Fruit fly (Drosophila melanogaster): ENCODE measurements around the gene AnxB11.

Gene AnxB11

DNA sequence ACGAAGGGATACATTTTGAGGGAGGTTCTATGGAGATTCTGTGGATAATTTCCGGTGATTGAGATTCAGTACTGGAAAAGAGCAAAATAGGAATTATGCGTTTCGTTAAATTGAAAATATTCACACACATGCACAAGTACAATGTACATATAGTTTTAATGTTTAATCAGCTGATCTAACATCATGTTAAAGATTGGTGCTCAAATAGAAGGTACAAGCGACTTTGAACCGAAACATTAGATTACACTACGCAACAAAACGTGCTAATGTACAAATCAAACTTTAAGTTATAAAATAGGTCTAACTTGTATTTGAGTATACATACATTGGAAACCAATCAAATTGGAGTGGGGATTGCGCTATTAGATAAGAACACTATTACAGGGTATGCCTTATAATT, 2.0 kb downstream of the AnxB11 start:
- TF ChIP-seq CG7987 (GFP tag; optimal IDR thresholded peaks at IDR 0.05) (peak; percentile 35), Lhr (GFP tag; optimal IDR thresholded peaks at IDR 0.05) (no peak), Aef1 (GFP tag; IDR thresholded peaks at IDR 0.05) (no peak), fd3F (GFP tag; optimal IDR thresholded peaks at IDR 0.05) (peak; percentile 10), lab (GFP tag; optimal IDR thresholded peaks at IDR 0.05) (peak; percentile 68), CG4707 (GFP tag; optimal IDR thresholded peaks at IDR 0.05) (no peak), BtbVII (GFP tag; optimal IDR thresholded peaks at IDR 0.05) (peak; percentile 26), dmrt99B (tag; optimal IDR thresholded peaks at IDR 0.05) (no peak), CG4820 (GFP tag; optimal IDR thresholded peaks at IDR 0.05) (no peak), CG7745 (tag; optimal IDR thresholded peaks at IDR 0.05) (no peak), pnt (GFP tag; optimal IDR thresholded peaks at IDR 0.05) (no peak), exex (tag; optimal IDR thresholded peaks at IDR 0.05) (no peak), CG34376 (GFP tag; optimal IDR thresholded peaks at IDR 0.05) (peak; percentile 28), HHEX (GFP tag; optimal IDR thresholded peaks at IDR 0.05) (no peak), D19B (GFP tag; optimal IDR thresholded peaks at IDR 0.05) (peak; percentile 67), Med (GFP tag) (peak; percentile 68), ewg (GFP tag; optimal IDR thresholded peaks at IDR 0.05) (no peak), zen (tag; optimal IDR thresholded peaks at IDR 0.05) (no peak), CG8290 (GFP tag; optimal IDR thresholded peaks at IDR 0.05) (no peak), CG8290 (tag; optimal IDR thresholded peaks at IDR 0.05) (peak in 1 of 2 experiments; percentile 54), CG10209 (GFP tag; optimal IDR thresholded peaks at IDR 0.05) (no peak), Hsf (GFP tag; optimal IDR thresholded peaks at IDR 0.05) (no peak), Hmr (GFP tag; optimal IDR thresholded peaks at IDR 0.05) (peak; percentile 43), CG12769 (tag; optimal IDR thresholded peaks at IDR 0.05) (peak; percentile 23), gsb-n (tag; optimal IDR thresholded peaks at IDR 0.05) (no peak), unpg (GFP tag; optimal IDR thresholded peaks at IDR 0.05) (peak; percentile 17), CG7372 (GFP tag; IDR thresholded peaks at IDR 0.05) (no peak), phol (tag; optimal IDR thresholded peaks at IDR 0.05) (no peak), mirr (GFP tag; optimal IDR thresholded peaks at IDR 0.05) (peak; percentile 46), CHES-1-like (GFP tag; optimal IDR thresholded peaks at IDR 0.05) (no peak), CG17359 (tag; optimal IDR thresholded peaks at IDR 0.05) (peak; percentile 34), Trl (optimal IDR thresholded peaks at IDR 0.05) (no peak), Trl (GFP tag; optimal IDR thresholded peaks at IDR 0.05) (no peak), CG18599 (GFP tag; optimal IDR thresholded peaks at IDR 0.05) (peak; percentile 49), CG11093 (GFP tag; IDR thresholded peaks at IDR 0.05) (no peak), pan (optimal IDR thresholded peaks at IDR 0.05) (no peak), pan (GFP tag; optimal IDR thresholded peaks at IDR 0.05 in 1 of 2, IDR thresholded peaks at IDR 0.05 in 1 of 2) (peak in 1 of 2 experiments; percentile 14), CG1603 (tag; optimal IDR thresholded peaks at IDR 0.05) (peak; percentile 11), CG9932 (GFP tag; IDR thresholded peaks at IDR 0.05) (no peak), chinmo (GFP tag; IDR thresholded peaks at IDR 0.05; ENCODE audit: partially characterized antibody) (no peak), CG6854 (GFP tag; optimal IDR thresholded peaks at IDR 0.05) (no peak), TFAM (GFP tag; optimal IDR thresholded peaks at IDR 0.05) (no peak), zfh2 (GFP tag; optimal IDR thresholded peaks at IDR 0.05) (no peak), CG15514 (GFP tag; optimal IDR thresholded peaks at IDR 0.05) (peak; percentile 34), ara (GFP tag; IDR thresholded peaks at IDR 0.05) (no peak), Optix (GFP tag; IDR thresholded peaks at IDR 0.05) (no peak), CG13296 (GFP tag; optimal IDR thresholded peaks at IDR 0.05) (peak; percentile 52), Meics (GFP tag; optimal IDR thresholded peaks at IDR 0.05) (peak; percentile 3), CG3281 (GFP tag; optimal IDR thresholded peaks at IDR 0.05) (peak; percentile 12), Adf1 (GFP tag; IDR thresholded peaks at IDR 0.05) (no peak), CG13894 (tag; optimal IDR thresholded peaks at IDR 0.05) (no peak)

Data from whole organism, embryonic.